Fruit fly (Drosophila melanogaster) Kc167 (cell line): ENCODE measurements around the gene Osi13.

ENCODE experiments used
- Myc ChIP-seq: fragments of >200 bp; optimal IDR thresholded peaks from 2 replicates; lab custom pipeline; 2017; ENCODE audit warnings: missing external identifiers
- Sin3A ChIP-seq: fragments of >200 bp; optimal IDR thresholded peaks from 2 replicates; lab custom pipeline; 2018; ENCODE audit warnings: missing external identifiers
- h ChIP-seq: fragments of >200 bp; optimal IDR thresholded peaks from 3 replicates; lab custom pipeline; 2018; ENCODE audit warnings: missing external identifiers
- insv ChIP-seq: fragments of >200 bp; optimal IDR thresholded peaks from 3 replicates; lab custom pipeline; 2018; ENCODE audit warnings: missing external identifiers
- psq ChIP-seq: fragments of >200 bp; optimal IDR thresholded peaks from 2 replicates; lab custom pipeline; 2017; ENCODE audit warnings: missing external identifiers
- ttk ChIP-seq: sonication (Bioruptor generic); optimal IDR thresholded peaks from 2 replicates; lab custom pipeline; 2017; ENCODE audit warnings: missing external identifiers

The Osi13 gene

dm6 chr3R:6285100-6285499 lies 6.4 kb upstream of the Osi13 start, which contains the start of gene CG15597:
CG15597 (minus strand) TSS chr3R:6285200.
- TF ChIP-seq Myc, result no peak
- no peak for TF ChIP-seq ttk (lab: Kevin White, UChicago)
- TF ChIP-seq psq (lab: Kevin White, UChicago), result no peak
- no peak for TF ChIP-seq h (lab: Kevin White, UChicago)
- no peak for TF ChIP-seq Sin3A (lab: Kevin White, UChicago)
- no peak for TF ChIP-seq insv (lab: Kevin White, UChicago)

DNA sequence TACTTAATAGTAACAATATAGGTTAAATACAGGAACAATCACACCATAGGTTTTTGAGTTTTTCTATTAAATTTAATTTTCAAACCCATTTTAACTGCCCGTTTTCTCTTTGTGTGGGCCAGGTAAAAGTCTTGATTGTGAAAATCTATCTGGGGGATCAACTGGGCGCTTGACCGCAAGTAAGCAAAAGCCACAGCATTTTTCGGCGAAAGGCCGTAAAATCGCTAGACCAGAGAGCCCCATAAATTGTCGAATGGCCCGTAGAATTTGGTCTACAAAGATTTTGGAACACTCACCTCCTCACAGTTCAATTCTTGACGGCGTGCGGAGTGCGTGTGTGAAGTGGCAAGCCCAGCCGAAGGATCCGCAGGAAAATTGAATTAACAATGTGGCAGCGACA lies 4.1 kb upstream of the Osi13 start, which contains the start of gene CG15594:
Gene CG15594, plus strand, starts transcription at position 301 of the 400 bp plus-strand sequence.
- no peak for TF ChIP-seq h (lab: Kevin White, UChicago)
- TF ChIP-seq psq (lab: Kevin White, UChicago), result no peak
- TF ChIP-seq Myc, result no peak
- no peak for TF ChIP-seq Sin3A (lab: Kevin White, UChicago)
- TF ChIP-seq ttk (lab: Kevin White, UChicago), result no peak
- no peak for TF ChIP-seq insv (lab: Kevin White, UChicago)

DNA sequence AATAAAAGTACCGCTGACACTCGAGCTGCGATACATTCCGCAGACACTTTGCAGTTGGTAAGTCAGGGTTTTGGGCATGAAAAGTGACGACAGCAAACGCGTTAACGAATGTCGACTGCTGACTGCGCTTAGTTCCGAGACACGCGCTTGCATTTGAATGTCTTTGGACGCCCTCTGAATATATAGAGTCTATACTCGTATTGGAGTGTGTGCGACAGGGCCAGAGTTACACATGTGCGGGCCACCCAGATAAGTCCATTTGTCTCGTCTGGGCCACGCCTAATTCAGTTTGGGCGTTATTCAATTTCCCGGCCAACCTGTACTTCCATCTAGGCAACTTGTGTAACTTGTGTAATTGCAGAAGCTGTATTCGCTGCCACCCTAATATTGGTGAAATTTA lies 1.2 kb upstream of the Osi13 start:
- TF ChIP-seq Myc (no peak), h (lab: Kevin White, UChicago) (no peak), Sin3A (lab: Kevin White, UChicago) (no peak), psq (lab: Kevin White, UChicago) (no peak), ttk (lab: Kevin White, UChicago) (no peak), insv (lab: Kevin White, UChicago) (no peak)

dm6 chr3R:6294046-6294445 lies 2.5 kb downstream of the Osi13 start:
- TF ChIP-seq Myc (no peak), ttk (lab: Kevin White, UChicago) (no peak), insv (lab: Kevin White, UChicago) (no peak)

- TF ChIP-seq ttk (lab: Kevin White, UChicago), result no peak
- no peak for TF ChIP-seq Myc
- no peak for TF ChIP-seq psq (lab: Kevin White, UChicago)
- TF ChIP-seq Sin3A (lab: Kevin White, UChicago), result no peak
- TF ChIP-seq h (lab: Kevin White, UChicago), result no peak
- no peak for TF ChIP-seq insv (lab: Kevin White, UChicago)
Observed at dm6 chr3R:6297164-6297563, 5.6 kb downstream of the Osi13 start.

- no peak for TF ChIP-seq h (lab: Kevin White, UChicago)
- no peak for TF ChIP-seq ttk (lab: Kevin White, UChicago)
- TF ChIP-seq Sin3A (lab: Kevin White, UChicago), result no peak
- TF ChIP-seq Myc, result no peak
- no peak for TF ChIP-seq insv (lab: Kevin White, UChicago)
- no peak for TF ChIP-seq psq (lab: Kevin White, UChicago)
Observed at dm6 chr3R:6298828-6299227, 7.3 kb downstream of the Osi13 start, which contains the start of gene Osi14. Osi14 (plus strand) TSS chr3R:6299128.

DNA sequence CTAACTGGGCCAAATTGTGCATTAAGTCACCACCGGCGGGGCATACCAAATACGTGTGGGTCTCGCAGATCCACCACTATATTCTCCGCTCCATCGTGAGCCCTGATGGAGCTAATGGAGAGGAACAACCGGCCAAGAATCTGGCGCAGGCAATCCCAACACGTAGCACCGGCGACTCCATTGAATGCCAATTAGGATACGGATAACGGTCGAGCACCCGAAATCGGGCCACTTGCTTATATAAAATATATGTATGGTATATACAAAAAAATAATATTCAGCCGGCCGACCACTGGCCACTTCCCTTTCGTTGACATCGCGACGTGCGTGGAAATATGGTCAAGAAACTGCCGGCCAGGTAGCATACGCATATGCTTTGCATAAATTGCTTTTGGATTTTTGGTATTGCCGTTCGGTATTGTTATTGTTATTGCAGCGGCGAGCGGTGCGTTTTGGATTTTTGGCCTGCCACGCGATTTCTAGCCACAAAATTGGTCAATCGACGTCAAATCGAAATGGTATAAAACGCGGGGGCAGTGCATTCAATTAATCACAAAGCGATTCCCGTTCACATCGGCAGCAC lies 9.8 kb downstream of the Osi13 start, which contains the start of gene Osi15:
Gene Osi15, plus strand, starts transcription at position 548 of the 583 bp plus-strand sequence.
- no peak for TF ChIP-seq Sin3A (lab: Kevin White, UChicago)
- TF ChIP-seq psq (lab: Kevin White, UChicago), result no peak
- TF ChIP-seq Myc, result no peak
- TF ChIP-seq h (lab: Kevin White, UChicago), result no peak
- TF ChIP-seq ttk (lab: Kevin White, UChicago), result no peak
- no peak for TF ChIP-seq insv (lab: Kevin White, UChicago)

DNA sequence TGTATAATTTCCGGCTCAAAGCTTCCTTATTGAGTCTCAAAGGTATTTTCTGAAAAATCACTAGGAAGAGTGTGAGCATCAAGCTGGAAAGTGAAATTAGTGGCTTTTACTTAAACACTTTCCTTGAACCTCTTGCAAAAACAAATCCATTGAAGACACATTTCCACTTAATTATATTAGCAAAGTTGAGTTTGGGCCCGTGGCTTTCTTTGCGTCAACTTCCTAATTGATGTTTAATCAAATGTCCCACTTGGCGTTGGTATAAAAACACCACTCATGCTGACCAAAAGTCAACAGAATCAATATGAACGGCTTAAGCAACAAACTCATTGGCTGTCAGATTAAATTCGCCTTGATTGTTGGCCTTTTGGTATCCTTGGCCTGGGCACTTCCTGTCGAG lies 12.2 kb downstream of the Osi13 start, which contains the start of gene CG46396:
Gene CG46396, plus strand, starts transcription at position 301 of the 400 bp plus-strand sequence.
- no peak for TF ChIP-seq psq (lab: Kevin White, UChicago)
- TF ChIP-seq insv (lab: Kevin White, UChicago), result no peak
- TF ChIP-seq h (lab: Kevin White, UChicago), result no peak
- no peak for TF ChIP-seq Sin3A (lab: Kevin White, UChicago)
- no peak for TF ChIP-seq ttk (lab: Kevin White, UChicago)

DNA sequence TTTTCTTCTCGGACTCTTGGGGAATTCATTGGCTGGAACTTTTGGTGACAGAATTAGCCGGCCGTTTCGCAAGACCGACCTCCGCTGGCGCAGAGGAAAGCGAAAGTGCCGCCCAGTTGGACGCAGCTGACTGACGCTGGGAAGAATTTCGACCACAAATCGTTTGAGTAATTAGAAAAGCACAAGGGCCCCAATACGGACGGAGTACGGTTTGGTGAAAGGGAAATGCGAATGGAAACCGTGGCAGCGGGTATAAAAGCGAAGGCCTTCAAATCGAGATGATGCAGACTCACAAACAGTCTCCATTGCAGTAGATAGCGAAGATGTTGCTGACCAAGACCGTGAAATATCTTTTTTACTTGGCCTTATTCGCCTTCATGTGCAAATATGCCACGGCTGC lies 13.4 kb downstream of the Osi13 start, which contains the start of gene Osi16:
Gene Osi16, plus strand, starts transcription at position 301 of the 400 bp plus-strand sequence.
- TF ChIP-seq ttk (lab: Kevin White, UChicago) (no peak), Myc (no peak), Sin3A (lab: Kevin White, UChicago) (no peak), insv (lab: Kevin White, UChicago) (no peak), psq (lab: Kevin White, UChicago) (no peak), h (lab: Kevin White, UChicago) (no peak)

dm6 chr3R:6306584-6306983 lies 15.0 kb downstream of the Osi13 start, which contains the start of gene CG46026:
CG46026 (plus strand) TSS chr3R:6306884.
- TF ChIP-seq h (lab: Kevin White, UChicago) (no peak), insv (lab: Kevin White, UChicago) (no peak), psq (lab: Kevin White, UChicago) (no peak), ttk (lab: Kevin White, UChicago) (no peak), Myc (no peak), Sin3A (lab: Kevin White, UChicago) (no peak)

DNA sequence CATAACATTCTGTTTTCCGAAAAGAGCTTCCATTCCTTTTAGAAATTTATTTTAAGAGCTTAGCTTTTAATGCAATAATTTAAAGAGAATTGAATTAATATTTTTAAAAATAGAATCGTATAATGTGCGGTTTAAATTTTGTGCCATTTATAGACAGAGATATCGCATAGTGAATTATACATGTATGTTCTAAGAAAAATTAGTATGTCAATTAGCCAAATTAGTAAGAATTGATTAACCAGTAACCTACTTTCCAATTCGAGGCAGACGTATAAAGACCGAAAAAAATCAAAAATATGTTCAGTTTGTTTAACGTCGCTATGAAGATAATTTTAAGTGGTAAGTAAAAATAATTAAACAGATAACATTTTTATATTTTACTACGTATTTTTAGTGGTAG lies 18.1 kb downstream of the Osi13 start, which contains the start of gene CG31560:
Gene CG31560, plus strand, starts transcription at position 301 of the 400 bp plus-strand sequence.
- TF ChIP-seq h (lab: Kevin White, UChicago), result no peak

- no peak for TF ChIP-seq Myc
- no peak for TF ChIP-seq ttk (lab: Kevin White, UChicago)
- no peak for TF ChIP-seq Sin3A (lab: Kevin White, UChicago)
- TF ChIP-seq psq (lab: Kevin White, UChicago), result no peak
- no peak for TF ChIP-seq h (lab: Kevin White, UChicago)
- no peak for TF ChIP-seq insv (lab: Kevin White, UChicago)
Observed at dm6 chr3R:6311641-6312259, 20.2 kb downstream of the Osi13 start, which contains the start of gene Osi17. Osi17 (plus strand) TSS chr3R:6311772.
